Fruit fly (Drosophila melanogaster): Measurements from ENCODE around the gene CG11891.

- TF ChIP-seq CG14711 (tag; optimal IDR thresholded peaks at IDR 0.05): no peak
- no peak for TF ChIP-seq Clk (GFP tag; optimal IDR thresholded peaks at IDR 0.05)
- no peak for TF ChIP-seq toe (GFP tag; optimal IDR thresholded peaks at IDR 0.05)
- TF ChIP-seq Crg-1 (GFP tag; optimal IDR thresholded peaks at IDR 0.05): no peak
- TF ChIP-seq pad (GFP tag; optimal IDR thresholded peaks at IDR 0.05): no peak
Measured at dm6 chr3R:25309175-25309574, 39.2 kb downstream of the CG11891 start.

Data from whole organism, adult.